Worm (Caenorhabditis elegans) whole organism, midembryonic: ENCODE data around the gene aagr-3.

Experiments used
- flt-1 ChIP-seq: fragments of 200-800 bp; sonication (Bioruptor generic); IDR thresholded peaks from 2 replicates; pipeline ENCODE4 v1.3.6; 2022; ENCODE audit warnings: missing genetic modification characterization, missing compliant biosample characterization
- med-1 ChIP-seq: sonication (generic microtip); optimal IDR thresholded peaks from 2 replicates; lab custom pipeline; 2017; ENCODE audit warnings: missing genetic modification characterization, mild to moderate bottlenecking, missing compliant biosample characterization, antibody characterized with exemption, missing genetic modification reagents; ENCODE audit not compliant: insufficient read depth
- ztf-23 ChIP-seq: fragments of 200-800 bp; sonication (Bioruptor generic); IDR thresholded peaks from 2 replicates; pipeline ENCODE4 v1.3.6; 2022; ENCODE audit warnings: missing genetic modification reagents, missing genetic modification characterization, missing compliant biosample characterization
- ztf-29 ChIP-seq: fragments of 200-800 bp; sonication (Bioruptor generic); IDR thresholded peaks from 2 replicates; pipeline ENCODE4 v1.3.6; 2022; ENCODE audit warnings: missing genetic modification reagents, missing genetic modification characterization, missing compliant biosample characterization

- TF ChIP-seq ztf-29 (GFP tag; lab: Robert Waterston, UW) (no peak), flt-1 (GFP tag; lab: Robert Waterston, UW) (0 out of 2 replicates have a peak, but pooled peaks have one; percentile 27), ztf-23 (GFP tag; lab: Robert Waterston, UW) (no peak), med-1 (GFP tag; lab: Kevin White, UChicago) (no peak)
Observed at ce11 chrV:9768828-9769778, 39.8 kb upstream of the aagr-3 start, which contains the start of gene unc-42.
